Worm (Caenorhabditis elegans): Measurements from ENCODE around the gene Y24D9A.6.

Gene Y24D9A.6

ce11 chrIV:4403870-4404269, 3.7 kb upstream of the Y24D9A.6 start:
- TF ChIP-seq sem-4 (tag; optimal IDR thresholded peaks at IDR 0.05), result no peak
- TF ChIP-seq lin-11 (tag; optimal IDR thresholded peaks at IDR 0.05), result no peak
- TF ChIP-seq Y55F3AM.14 (GFP tag; optimal IDR thresholded peaks at IDR 0.05), result no peak
- no peak for TF ChIP-seq ceh-82 (tag; optimal IDR thresholded peaks at IDR 0.05)
- TF ChIP-seq alr-1 (tag; optimal IDR thresholded peaks at IDR 0.05), result no peak
- no peak for TF ChIP-seq unc-62 (GFP tag; optimal IDR thresholded peaks at IDR 0.05)
- TF ChIP-seq mdl-1 (tag; optimal IDR thresholded peaks at IDR 0.05), result no peak
- TF ChIP-seq C34F6.9 (tag; optimal IDR thresholded peaks at IDR 0.05), result peak; percentile 36
- no peak for TF ChIP-seq crh-2 (tag; optimal IDR thresholded peaks at IDR 0.05)
- TF ChIP-seq nhr-129 (tag; optimal IDR thresholded peaks at IDR 0.05), result peak; percentile 16
- TF ChIP-seq ZK546.5 (tag; optimal IDR thresholded peaks at IDR 0.05), result no peak
- no peak for TF ChIP-seq fos-1 (tag; optimal IDR thresholded peaks at IDR 0.05)

ce11 chrIV:4402413-4402812, 2.2 kb upstream of the Y24D9A.6 start:
- TF ChIP-seq elt-3 (tag; optimal IDR thresholded peaks at IDR 0.05) (no peak), peb-1 (tag; optimal IDR thresholded peaks at IDR 0.05) (no peak), nhr-21 (tag; optimal IDR thresholded peaks at IDR 0.05) (peak; percentile 77), ztf-11 (tag; optimal IDR thresholded peaks at IDR 0.05) (no peak), lin-13 (GFP tag; optimal IDR thresholded peaks at IDR 0.05) (no peak), lsy-2 (tag; optimal IDR thresholded peaks at IDR 0.05) (peak in 1 of 2 experiments; percentile 47), nhr-129 (tag; optimal IDR thresholded peaks at IDR 0.05) (peak; percentile 71), egl-27 (tag; optimal IDR thresholded peaks at IDR 0.05) (no peak), C34F6.9 (tag; optimal IDR thresholded peaks at IDR 0.05) (peak; percentile 20), gmeb-1 (tag; optimal IDR thresholded peaks at IDR 0.05) (peak; percentile 39), dmd-4 (tag; optimal IDR thresholded peaks at IDR 0.05) (no peak), nhr-6 (tag; optimal IDR thresholded peaks at IDR 0.05) (peak; percentile 9), sma-9 (GFP tag; optimal IDR thresholded peaks at IDR 0.05) (peak; percentile 75), sma-9 (tag; optimal IDR thresholded peaks at IDR 0.05) (no peak), ceh-82 (tag; optimal IDR thresholded peaks at IDR 0.05) (no peak), nhr-77 (tag; optimal IDR thresholded peaks at IDR 0.05) (no peak), unc-39 (tag; optimal IDR thresholded peaks at IDR 0.05) (no peak), crh-2 (tag; optimal IDR thresholded peaks at IDR 0.05) (peak; percentile 23), nhr-10 (tag; optimal IDR thresholded peaks at IDR 0.05) (no peak), Y55F3AM.14 (GFP tag; optimal IDR thresholded peaks at IDR 0.05) (no peak), nhr-25 (tag; optimal IDR thresholded peaks at IDR 0.05) (peak; percentile 77), F13H6.1 (tag; optimal IDR thresholded peaks at IDR 0.05) (no peak), nhr-237 (tag; optimal IDR thresholded peaks at IDR 0.05) (no peak), sma-3 (GFP tag; optimal IDR thresholded peaks at IDR 0.05) (peak; percentile 84), nhr-11 (tag; optimal IDR thresholded peaks at IDR 0.05) (no peak), ztf-4 (tag; optimal IDR thresholded peaks at IDR 0.05) (peak; percentile 24), mab-5 (tag; optimal IDR thresholded peaks at IDR 0.05) (no peak), snpc-4 (tag; optimal IDR thresholded peaks at IDR 0.05) (no peak), ceh-16 (tag; optimal IDR thresholded peaks at IDR 0.05) (peak; percentile 83), unc-55 (GFP tag; optimal IDR thresholded peaks at IDR 0.05) (no peak)

- TF ChIP-seq F13H6.1 (tag; optimal IDR thresholded peaks at IDR 0.05) (peak; percentile 53), blmp-1 (tag; optimal IDR thresholded peaks at IDR 0.05; ENCODE audit: insufficient read depth) (peak; percentile 94), nhr-129 (tag; optimal IDR thresholded peaks at IDR 0.05) (no peak), lsy-2 (tag; optimal IDR thresholded peaks at IDR 0.05) (no peak), nhr-25 (tag; optimal IDR thresholded peaks at IDR 0.05) (peak; percentile 47)
These were observed 623 bp downstream of the Y24D9A.6 start for ce11 chrIV:4399418-4400136.

ce11 chrIV:4398890-4399289, 1.3 kb downstream of the Y24D9A.6 start:
- TF ChIP-seq sma-9 (GFP tag; optimal IDR thresholded peaks at IDR 0.05), result no peak
- no peak for TF ChIP-seq sma-9 (tag; optimal IDR thresholded peaks at IDR 0.05)
- TF ChIP-seq nhr-77 (tag; optimal IDR thresholded peaks at IDR 0.05), result no peak
- TF ChIP-seq alr-1 (tag; optimal IDR thresholded peaks at IDR 0.05), result no peak
- no peak for TF ChIP-seq fos-1 (tag; optimal IDR thresholded peaks at IDR 0.05)
- no peak for TF ChIP-seq ceh-82 (tag; optimal IDR thresholded peaks at IDR 0.05)
